Worm (Caenorhabditis elegans): ENCODE data around the gene C04G6.4.
A peak's percentile ranks its signal among the peaks of the same experiment; 100 is the strongest.

Gene C04G6.4

DNA sequence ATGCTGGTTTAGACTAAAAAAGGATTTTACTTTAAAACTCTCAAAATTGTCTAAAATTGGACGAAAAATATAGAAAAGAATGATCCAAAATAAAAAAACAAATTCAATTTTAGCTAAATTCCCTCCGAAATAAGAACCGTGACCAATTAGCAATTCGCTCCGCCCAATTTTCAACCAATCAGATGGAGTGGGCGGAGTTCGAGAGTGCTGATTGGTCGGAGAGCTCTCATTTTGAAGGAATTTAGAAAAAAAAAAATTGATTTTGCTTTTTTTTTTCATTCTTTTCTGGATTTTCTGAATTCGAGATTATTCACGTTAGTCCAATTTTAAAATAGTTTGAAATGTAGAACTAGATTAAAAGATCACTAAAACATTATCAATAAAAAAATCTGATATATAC is 15.8 kb upstream of the C04G6.4 start:
- no peak for TF ChIP-seq hlh-4 (tag; optimal IDR thresholded peaks at IDR 0.05)
- TF ChIP-seq Y116A8C.19 (tag; optimal IDR thresholded peaks at IDR 0.05; ENCODE audit: borderline replicate concordance): no peak
- TF ChIP-seq jun-1 (tag; optimal IDR thresholded peaks at IDR 0.05): no peak
- no peak for TF ChIP-seq fkh-10 (GFP tag; optimal IDR thresholded peaks at IDR 0.05)
- no peak for TF ChIP-seq egl-27 (tag; optimal IDR thresholded peaks at IDR 0.05)
- TF ChIP-seq efl-1 (optimal IDR thresholded peaks at IDR 0.05): no peak
- TF ChIP-seq efl-1 (GFP tag; optimal IDR thresholded peaks at IDR 0.05 in 1 of 2): no peak
- no peak for TF ChIP-seq pax-3 (tag; optimal IDR thresholded peaks at IDR 0.05)
- TF ChIP-seq lsy-2 (tag; optimal IDR thresholded peaks at IDR 0.05): no peak
- TF ChIP-seq fkh-8 (tag; optimal IDR thresholded peaks at IDR 0.05): no peak
- TF ChIP-seq ceh-8 (GFP tag; optimal IDR thresholded peaks at IDR 0.05): no peak
- no peak for TF ChIP-seq dpl-1 (GFP tag; optimal IDR thresholded peaks at IDR 0.05)
- no peak for TF ChIP-seq sup-37 (GFP tag; optimal IDR thresholded peaks at IDR 0.05)
- TF ChIP-seq nhr-11 (tag; optimal IDR thresholded peaks at IDR 0.05): no peak

DNA sequence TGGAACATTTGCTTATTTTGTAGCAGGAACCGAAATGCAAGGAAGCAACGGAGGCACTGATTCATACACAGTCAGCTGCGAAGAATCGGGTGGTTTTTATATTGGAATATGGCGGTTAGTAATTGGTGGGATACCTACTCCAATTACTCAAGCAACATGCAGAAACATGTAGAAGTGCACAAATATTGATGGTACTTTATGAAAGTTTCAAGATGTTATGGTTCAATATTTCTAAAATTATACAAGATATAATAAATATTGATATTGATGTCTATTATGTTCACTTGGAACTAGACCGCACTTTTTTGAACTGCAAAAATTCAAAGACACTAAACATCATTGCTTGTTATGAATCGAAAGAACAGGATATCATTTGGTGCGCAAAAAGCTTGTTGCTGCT is 10.7 kb upstream of the C04G6.4 start, which contains the start of gene C04G6.13:
C04G6.13 (plus strand) TSS at position 301 of the 400 bp plus-strand sequence.
- TF ChIP-seq mab-9 (GFP tag; IDR thresholded peaks at IDR 0.05): no peak
- TF ChIP-seq dpl-1 (GFP tag; optimal IDR thresholded peaks at IDR 0.05): no peak
- no peak for TF ChIP-seq ama-1 (optimal IDR thresholded peaks at IDR 0.05)
- no peak for TF ChIP-seq aha-1 (tag; optimal IDR thresholded peaks at IDR 0.05)
- TF ChIP-seq dsc-1 (tag; optimal IDR thresholded peaks at IDR 0.05): no peak
- TF ChIP-seq lin-14 (GFP tag; optimal IDR thresholded peaks at IDR 0.05): no peak
- no peak for TF ChIP-seq unc-130 (tag; optimal IDR thresholded peaks at IDR 0.05)
- no peak for TF ChIP-seq pag-3 (tag; optimal IDR thresholded peaks at IDR 0.05; ENCODE audit: borderline replicate concordance, insufficient read depth)
- no peak for TF ChIP-seq hlh-4 (tag; optimal IDR thresholded peaks at IDR 0.05)
- no peak for TF ChIP-seq nhr-19 (GFP tag; conservative IDR thresholded peaks at IDR 0.05)
- TF ChIP-seq vab-15 (tag; optimal IDR thresholded peaks at IDR 0.05): no peak
- no peak for TF ChIP-seq nhr-77 (tag; optimal IDR thresholded peaks at IDR 0.05)
- no peak for TF ChIP-seq unc-30 (tag; optimal IDR thresholded peaks at IDR 0.05)
- no peak for TF ChIP-seq ceh-63 (GFP tag; optimal IDR thresholded peaks at IDR 0.05)
- no peak for TF ChIP-seq Y116A8C.19 (tag; optimal IDR thresholded peaks at IDR 0.05; ENCODE audit: borderline replicate concordance)
- no peak for TF ChIP-seq fkh-4 (tag; optimal IDR thresholded peaks at IDR 0.05; ENCODE audit: borderline replicate concordance)
- no peak for TF ChIP-seq ceh-90 (tag; optimal IDR thresholded peaks at IDR 0.05)
- no peak for TF ChIP-seq efl-1 (optimal IDR thresholded peaks at IDR 0.05)
- TF ChIP-seq efl-1 (GFP tag; optimal IDR thresholded peaks at IDR 0.05 in 1 of 2): no peak
- TF ChIP-seq nhr-47 (tag; optimal IDR thresholded peaks at IDR 0.05): no peak

DNA sequence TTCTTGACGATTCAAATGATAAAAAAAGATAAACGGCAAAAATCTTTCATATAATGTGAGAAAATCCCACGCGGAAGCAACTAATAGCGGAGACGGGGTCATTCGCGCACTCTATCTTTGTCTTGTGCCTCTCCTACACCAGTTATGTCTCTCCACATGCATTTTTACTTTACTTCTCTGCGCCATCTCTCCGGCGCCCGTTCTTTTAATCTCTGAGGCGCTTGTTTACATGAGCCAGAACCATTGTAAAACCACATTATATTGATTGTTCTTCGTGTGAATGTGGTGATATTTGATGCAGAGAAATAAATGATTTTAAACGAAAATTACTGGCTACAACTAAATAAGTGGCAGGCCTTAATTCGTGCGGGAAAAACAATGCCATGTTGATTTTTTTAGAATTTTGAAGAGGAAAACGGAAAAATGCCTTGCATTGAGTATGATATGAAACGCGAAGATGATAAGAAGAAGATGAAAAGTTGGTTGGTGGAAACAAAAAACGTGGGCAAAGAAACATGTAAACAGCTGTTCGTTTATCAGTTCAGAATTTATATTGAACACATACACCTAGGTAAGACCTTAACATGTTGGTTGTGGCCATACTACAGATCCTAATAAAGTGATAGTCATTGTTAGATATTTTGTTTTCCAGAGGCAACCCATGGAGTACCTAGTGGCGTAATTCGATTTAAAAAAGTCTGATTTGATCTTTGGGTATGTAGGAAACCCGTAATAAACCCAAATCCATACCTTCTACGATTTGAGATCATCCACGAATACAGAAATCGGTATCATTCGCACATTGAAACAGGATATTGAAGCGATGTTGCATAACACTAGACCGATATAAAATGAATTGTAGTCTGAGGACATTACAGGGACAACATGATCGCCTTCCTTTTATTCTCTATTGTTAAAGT is 9.4 kb upstream of the C04G6.4 start, which contains the start of gene C04G6.2:
C04G6.2 (plus strand) TSS at position 870 of the 920 bp plus-strand sequence.
- no peak for TF ChIP-seq lir-3 (tag; optimal IDR thresholded peaks at IDR 0.05; ENCODE audit: poor library complexity)
- no peak for TF ChIP-seq efl-3 (GFP tag; optimal IDR thresholded peaks at IDR 0.05)
- no peak for TF ChIP-seq irx-1 (tag; optimal IDR thresholded peaks at IDR 0.05)
- no peak for TF ChIP-seq nhr-84 (tag; optimal IDR thresholded peaks at IDR 0.05)
- no peak for TF ChIP-seq unc-98 (GFP tag; IDR thresholded peaks at IDR 0.05)
- TF ChIP-seq skn-1 (tag; optimal IDR thresholded peaks at IDR 0.05): peak; percentile 32
- TF ChIP-seq ces-1 (GFP tag; optimal IDR thresholded peaks at IDR 0.05): no peak
- TF ChIP-seq fkh-10 (GFP tag; optimal IDR thresholded peaks at IDR 0.05): no peak
- TF ChIP-seq lin-13 (GFP tag; optimal IDR thresholded peaks at IDR 0.05): no peak
- no peak for TF ChIP-seq unc-62 (GFP tag; optimal IDR thresholded peaks at IDR 0.05)
- TF ChIP-seq nhr-11 (tag; optimal IDR thresholded peaks at IDR 0.05): no peak
- no peak for TF ChIP-seq nhr-76 (tag; optimal IDR thresholded peaks at IDR 0.05)
- TF ChIP-seq ceh-63 (GFP tag; optimal IDR thresholded peaks at IDR 0.05): no peak
- TF ChIP-seq zip-4 (GFP tag; optimal IDR thresholded peaks at IDR 0.05): no peak
- no peak for TF ChIP-seq hlh-17 (GFP tag; optimal IDR thresholded peaks at IDR 0.05; ENCODE audit: borderline replicate concordance)
- no peak for TF ChIP-seq mab-9 (GFP tag; IDR thresholded peaks at IDR 0.05)
- peak; percentile 37 to 45 for TF ChIP-seq lin-35 (GFP tag; optimal IDR thresholded peaks at IDR 0.05)
- TF ChIP-seq jun-1 (tag; optimal IDR thresholded peaks at IDR 0.05): no peak
- TF ChIP-seq egl-13 (tag; optimal IDR thresholded peaks at IDR 0.05): no peak
- TF ChIP-seq tbx-2 (tag; optimal IDR thresholded peaks at IDR 0.05): peak; percentile 65
- peak; percentile 74 for TF ChIP-seq nhr-20 (tag; optimal IDR thresholded peaks at IDR 0.05)
- TF ChIP-seq nhr-19 (GFP tag; conservative IDR thresholded peaks at IDR 0.05): no peak; the same call in none of the 2 replicates
- TF ChIP-seq nhr-85 (tag): peak; percentile 67
- peak; percentile 73 for TF ChIP-seq snu-23 (GFP tag; optimal IDR thresholded peaks at IDR 0.05)
